Worm (Caenorhabditis elegans) whole organism, early embryonic: Measurements from ENCODE around the gene F40C5.1.

Source experiments
- B0310.2 ChIP-seq: sonication (generic microtip); optimal IDR thresholded peaks from 2 replicates; lab custom pipeline; 2016; ENCODE audit warnings: mild to moderate bottlenecking, missing genetic modification characterization, missing compliant biosample characterization
- F13C5.2 ChIP-seq: sonication (generic microtip); optimal IDR thresholded peaks from 2 replicates; lab custom pipeline; 2017; ENCODE audit warnings: mild to moderate bottlenecking, missing genetic modification characterization, inconsistent platforms, missing compliant biosample characterization
- aly-1 ChIP-seq: sonication (generic microtip); optimal IDR thresholded peaks from 2 replicates; lab custom pipeline; 2016; ENCODE audit warnings: missing genetic modification characterization, missing compliant biosample characterization
- ama-1 ChIP-seq: fragments of 150-350 bp; optimal IDR thresholded peaks from 2 replicates; lab custom pipeline; 2014
- ceh-13 ChIP-seq: fragments of 200-800 bp; sonication (Bioruptor generic); optimal IDR thresholded peaks from 2 replicates; lab custom pipeline; 2018; ENCODE audit warnings: mild to moderate bottlenecking, missing genetic modification characterization, missing compliant biosample characterization
- ceh-36 ChIP-seq: sonication (generic microtip); optimal IDR thresholded peaks from 2 replicates; lab custom pipeline; 2016; ENCODE audit warnings: missing genetic modification characterization, inconsistent platforms, missing compliant biosample characterization
- ets-7 ChIP-seq: sonication (generic microtip); optimal IDR thresholded peaks from 2 replicates; lab custom pipeline; 2016; ENCODE audit warnings: missing genotype, missing genetic modification characterization, missing compliant biosample characterization
- flt-1 ChIP-seq: fragments of 200-800 bp; sonication (Bioruptor generic); IDR thresholded peaks from 2 replicates; pipeline ENCODE4 v1.3.6; 2022; ENCODE audit warnings: missing genetic modification characterization, missing compliant biosample characterization
- hmbx-1 ChIP-seq: sonication (generic microtip); optimal IDR thresholded peaks from 2 replicates; lab custom pipeline; 2016; ENCODE audit warnings: mild to moderate bottlenecking, missing genetic modification characterization, missing compliant biosample characterization
- hmg-4 ChIP-seq: fragments of 200-800 bp; sonication (Bioruptor generic); optimal IDR thresholded peaks from 2 replicates; lab custom pipeline; 2018; ENCODE audit warnings: mild to moderate bottlenecking, missing genetic modification characterization, missing compliant biosample characterization
- hnd-1 ChIP-seq: sonication (generic microtip); optimal IDR thresholded peaks from 2 replicates; lab custom pipeline; 2016; ENCODE audit warnings: missing genetic modification characterization, missing compliant biosample characterization
- pes-1 ChIP-seq: fragments of 200-800 bp; sonication (Bioruptor generic); IDR thresholded peaks from 2 replicates; pipeline ENCODE4 v1.3.6; 2022; ENCODE audit warnings: missing genetic modification reagents, missing genetic modification characterization, missing compliant biosample characterization
- scrt-1 ChIP-seq: fragments of 200-800 bp; sonication (Bioruptor generic); IDR thresholded peaks from 2 replicates; pipeline ENCODE4 v1.3.6; 2022; ENCODE audit warnings: missing genetic modification characterization, missing compliant biosample characterization
- sea-1 ChIP-seq: fragments of 200-800 bp; sonication (Bioruptor generic); conservative IDR thresholded peaks from 2 replicates; pipeline ENCODE4 v1.3.6; 2022; ENCODE audit warnings: missing genetic modification characterization, missing compliant biosample characterization
- tbx-11 ChIP-seq: fragments of 200-800 bp; sonication (Bioruptor generic); IDR thresholded peaks from 2 replicates; pipeline ENCODE4 v1.3.6; 2022; ENCODE audit warnings: missing genetic modification characterization, missing compliant biosample characterization
- tbx-37 ChIP-seq: fragments of 200-800 bp; sonication (Bioruptor generic); conservative IDR thresholded peaks from 2 replicates; pipeline ENCODE4 v1.3.6; 2022; ENCODE audit warnings: missing genetic modification reagents, missing genetic modification characterization, missing compliant biosample characterization
- tra-4 ChIP-seq: sonication (generic microtip); optimal IDR thresholded peaks from 2 replicates; lab custom pipeline; 2017; ENCODE audit warnings: missing genetic modification characterization, missing compliant biosample characterization

The F40C5.1 gene

DNA sequence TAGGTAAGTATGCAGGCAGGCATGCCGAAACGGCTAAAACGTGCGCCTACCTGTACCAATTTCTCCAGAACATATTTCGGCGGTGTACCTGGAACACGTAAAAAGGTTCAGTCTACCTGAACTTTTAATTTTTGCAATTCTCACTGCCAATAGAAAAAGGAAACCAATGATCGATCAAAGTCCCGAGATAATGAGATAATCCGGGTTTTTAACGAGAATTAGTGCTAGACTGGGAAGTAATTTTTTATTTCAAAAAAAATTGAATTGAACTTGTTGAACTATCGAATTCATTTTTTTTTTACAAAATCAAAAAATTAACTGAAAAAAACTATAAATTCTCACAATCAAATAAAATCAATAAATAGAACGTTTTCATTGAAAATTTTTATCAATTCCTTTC, 28.1 kb downstream of the F40C5.1 start, which contains the start of gene T22F3.7:
Gene T22F3.7, minus strand, starts transcription at position 101 of the 400 bp plus-strand sequence.
- TF ChIP-seq tra-4 (no peak), ceh-13 (GFP tag; lab: Kevin White, UChicago) (no peak), ama-1 (lab: Kevin White, UChicago) (no peak), aly-1 (tag; lab: Kevin White, UChicago) (no peak), flt-1 (GFP tag; lab: Robert Waterston, UW) (no peak), hnd-1 (no peak), tbx-11 (GFP tag; lab: Robert Waterston, UW) (no peak), scrt-1 (GFP tag; lab: Robert Waterston, UW) (no peak), F13C5.2 (no peak), B0310.2 (tag; lab: Kevin White, UChicago) (no peak), hmbx-1 (tag; lab: Kevin White, UChicago) (no peak), ets-7 (tag; lab: Kevin White, UChicago) (no peak), ceh-36 (tag; lab: Kevin White, UChicago) (no peak), pes-1 (no peak), tbx-37 (GFP tag; lab: Robert Waterston, UW) (no peak), hmg-4 (GFP tag; lab: Kevin White, UChicago) (no peak), sea-1 (GFP tag; lab: Robert Waterston, UW) (no peak)

DNA sequence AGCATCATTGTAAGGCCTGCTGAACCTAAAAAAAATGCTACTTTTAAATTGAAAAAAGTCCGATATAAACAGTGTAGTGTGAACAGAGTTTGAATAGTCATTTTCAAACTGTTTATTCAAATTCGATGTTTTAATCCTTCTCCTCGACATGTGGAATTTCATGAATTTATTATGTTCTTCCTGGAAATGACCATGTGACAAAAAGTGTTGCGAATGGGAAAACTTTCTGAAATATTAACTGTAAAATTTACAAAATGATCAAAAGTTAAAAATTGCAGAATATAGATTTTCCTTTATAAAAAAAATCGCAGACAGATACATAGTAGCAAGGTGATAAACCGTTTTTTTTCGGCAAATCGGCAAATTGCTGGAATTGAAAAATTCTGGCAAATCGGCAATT, 32.8 kb downstream of the F40C5.1 start, which contains the start of gene T22F3.8:
Gene T22F3.8, minus strand, starts transcription at position 101 of the 400 bp plus-strand sequence.
- no peak for TF ChIP-seq pes-1
- TF ChIP-seq F13C5.2 = no peak
- TF ChIP-seq tra-4 = no peak
- TF ChIP-seq ama-1 (lab: Kevin White, UChicago) = no peak
- no peak for TF ChIP-seq sea-1 (GFP tag; lab: Robert Waterston, UW)
- TF ChIP-seq hmg-4 (GFP tag; lab: Kevin White, UChicago) = no peak
- no peak for TF ChIP-seq B0310.2 (tag; lab: Kevin White, UChicago)
- TF ChIP-seq hmbx-1 (tag; lab: Kevin White, UChicago) = no peak
- no peak for TF ChIP-seq ceh-36 (tag; lab: Kevin White, UChicago)

DNA sequence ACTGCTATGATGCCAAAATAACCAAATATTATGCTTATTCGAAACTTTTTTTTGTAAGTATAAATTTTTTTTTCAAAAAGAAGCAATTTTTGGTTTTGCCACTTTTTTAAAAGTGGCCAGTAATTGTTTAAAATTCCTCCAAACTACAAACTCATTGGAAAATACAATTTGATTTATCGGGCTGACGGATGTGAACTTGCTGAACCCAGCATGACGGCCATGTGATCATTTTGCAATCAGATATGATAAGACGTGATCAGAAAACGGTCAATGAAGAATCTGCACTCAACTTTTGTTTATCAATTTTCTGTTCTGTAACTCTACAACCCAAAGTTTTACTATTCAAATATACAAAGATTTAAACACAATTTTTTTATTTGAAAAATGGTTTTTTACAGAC, 33.9 kb downstream of the F40C5.1 start:
- TF ChIP-seq tbx-37 (GFP tag; lab: Robert Waterston, UW) (no peak), F13C5.2 (no peak), tra-4 (no peak), hnd-1 (no peak), hmbx-1 (tag; lab: Kevin White, UChicago) (no peak), scrt-1 (GFP tag; lab: Robert Waterston, UW) (no peak), pes-1 (no peak), B0310.2 (tag; lab: Kevin White, UChicago) (no peak), tbx-11 (GFP tag; lab: Robert Waterston, UW) (no peak)

DNA sequence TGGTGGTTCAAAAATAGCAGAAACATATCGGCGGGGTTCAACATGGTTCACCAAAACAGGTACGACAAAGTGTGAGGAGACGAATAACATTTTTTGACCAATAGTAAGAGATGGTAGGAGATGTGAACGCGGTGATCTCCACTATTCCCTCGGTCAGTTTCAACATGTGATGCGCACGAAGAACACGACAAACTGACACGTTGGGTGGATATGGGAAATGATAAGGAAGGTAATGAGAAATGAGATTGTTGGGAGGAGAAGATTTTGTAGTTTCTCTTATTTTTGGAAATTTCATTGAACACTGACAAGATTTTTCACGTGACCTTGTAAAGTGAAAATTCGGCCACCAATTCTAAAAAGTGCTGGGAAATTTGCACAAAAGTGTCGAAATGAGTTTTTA, 38.2 kb downstream of the F40C5.1 start:
- TF ChIP-seq flt-1 (GFP tag; lab: Robert Waterston, UW) = no peak
- no peak for TF ChIP-seq scrt-1 (GFP tag; lab: Robert Waterston, UW)
- no peak for TF ChIP-seq ama-1 (lab: Kevin White, UChicago)
- TF ChIP-seq ceh-36 (tag; lab: Kevin White, UChicago) = no peak
- TF ChIP-seq hmg-4 (GFP tag; lab: Kevin White, UChicago) = no peak
- no peak for TF ChIP-seq hmbx-1 (tag; lab: Kevin White, UChicago)
- TF ChIP-seq tbx-37 (GFP tag; lab: Robert Waterston, UW) = no peak
- no peak for TF ChIP-seq B0310.2 (tag; lab: Kevin White, UChicago)
- no peak for TF ChIP-seq hnd-1
- no peak for TF ChIP-seq tra-4
- TF ChIP-seq aly-1 (tag; lab: Kevin White, UChicago) = no peak
- TF ChIP-seq sea-1 (GFP tag; lab: Robert Waterston, UW) = no peak

DNA sequence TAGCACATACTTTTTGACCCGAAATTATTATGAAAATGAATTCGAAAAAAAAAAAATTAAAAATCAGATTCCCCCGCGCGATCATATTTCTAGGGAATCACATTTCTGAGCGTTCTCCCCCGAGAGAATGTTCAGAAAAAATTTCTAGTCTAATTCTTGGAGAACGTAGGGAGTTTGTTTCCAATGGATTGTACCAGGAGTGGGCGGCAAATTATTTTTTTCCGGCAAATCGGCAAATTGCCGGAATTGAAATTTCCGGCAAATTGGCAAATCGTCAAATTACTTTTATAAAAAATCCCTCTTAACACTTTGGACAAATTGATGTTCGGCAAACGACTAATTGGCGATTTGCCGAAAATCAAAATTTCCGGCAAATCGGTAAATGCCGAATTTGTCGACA, 39.1 kb downstream of the F40C5.1 start, which contains the start of gene T22F3.10:
Gene T22F3.10, minus strand, starts transcription at position 101 of the 400 bp plus-strand sequence.
- TF ChIP-seq flt-1 (GFP tag; lab: Robert Waterston, UW) = no peak
- TF ChIP-seq F13C5.2 = no peak
- no peak for TF ChIP-seq sea-1 (GFP tag; lab: Robert Waterston, UW)
- TF ChIP-seq tra-4 = no peak
- no peak for TF ChIP-seq ceh-13 (GFP tag; lab: Kevin White, UChicago)
- TF ChIP-seq tbx-11 (GFP tag; lab: Robert Waterston, UW) = no peak
- no peak for TF ChIP-seq pes-1

DNA sequence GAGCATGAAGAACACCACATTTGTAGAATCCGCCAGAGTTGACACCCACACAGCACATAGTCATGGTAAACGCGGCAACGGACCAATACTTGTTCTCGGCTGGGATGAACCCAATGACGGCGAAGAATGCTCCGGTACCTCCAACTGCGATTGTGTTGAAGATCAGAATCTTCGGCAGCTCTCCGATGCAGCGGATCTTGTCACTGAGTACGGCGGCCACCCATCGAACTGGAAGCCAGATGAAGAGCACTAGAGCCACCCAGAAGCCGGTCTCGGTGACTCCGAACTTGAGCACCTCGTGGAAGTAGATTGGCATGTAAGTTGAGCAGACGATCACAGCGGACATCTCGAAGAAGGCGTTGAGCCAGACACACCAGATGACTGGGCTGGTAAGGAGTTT, 40.5 kb downstream of the F40C5.1 start:
- no peak for TF ChIP-seq tra-4
- TF ChIP-seq ceh-13 (GFP tag; lab: Kevin White, UChicago) = no peak
- TF ChIP-seq F13C5.2 = no peak
- no peak for TF ChIP-seq aly-1 (tag; lab: Kevin White, UChicago)
- TF ChIP-seq scrt-1 (GFP tag; lab: Robert Waterston, UW) = no peak
- no peak for TF ChIP-seq ceh-36 (tag; lab: Kevin White, UChicago)
- no peak for TF ChIP-seq hnd-1
- no peak for TF ChIP-seq flt-1 (GFP tag; lab: Robert Waterston, UW)
- TF ChIP-seq B0310.2 (tag; lab: Kevin White, UChicago) = no peak
- no peak for TF ChIP-seq ets-7 (tag; lab: Kevin White, UChicago)
- no peak for TF ChIP-seq sea-1 (GFP tag; lab: Robert Waterston, UW)
- no peak for TF ChIP-seq pes-1
- no peak for TF ChIP-seq ama-1 (lab: Kevin White, UChicago)
- no peak for TF ChIP-seq hmbx-1 (tag; lab: Kevin White, UChicago)
- TF ChIP-seq tbx-11 (GFP tag; lab: Robert Waterston, UW) = no peak
- no peak for TF ChIP-seq tbx-37 (GFP tag; lab: Robert Waterston, UW)
- TF ChIP-seq hmg-4 (GFP tag; lab: Kevin White, UChicago) = no peak

DNA sequence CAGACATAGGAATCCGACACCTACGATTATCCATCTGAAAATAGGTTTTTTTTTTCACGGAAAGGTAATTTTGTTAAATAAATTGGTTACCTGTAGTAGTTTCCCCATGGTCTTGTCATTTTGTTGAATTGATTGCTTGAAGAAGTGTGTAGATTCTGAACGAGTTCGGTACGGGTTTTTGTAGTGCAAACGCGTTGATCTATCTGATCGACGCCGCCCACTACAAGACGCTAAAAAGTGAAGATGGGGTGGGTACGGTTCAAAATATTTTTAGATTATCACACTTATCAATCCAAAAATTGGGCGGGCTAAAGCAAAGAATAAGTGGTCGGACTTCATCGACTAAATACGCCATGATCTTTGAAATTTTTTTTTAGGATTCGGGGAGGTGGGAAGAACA, 41.9 kb downstream of the F40C5.1 start, which contains the start of gene T22F3.11:
Gene T22F3.11, minus strand, starts transcription at position 157 of the 400 bp plus-strand sequence.
- TF ChIP-seq pes-1 (no peak), scrt-1 (GFP tag; lab: Robert Waterston, UW) (no peak), flt-1 (GFP tag; lab: Robert Waterston, UW) (no peak), ceh-13 (GFP tag; lab: Kevin White, UChicago) (no peak), sea-1 (GFP tag; lab: Robert Waterston, UW) (no peak), ama-1 (lab: Kevin White, UChicago) (no peak), F13C5.2 (no peak)
